Fruit fly (Drosophila melanogaster): Measurements from ENCODE around the gene nab.
A peak's percentile ranks its signal among the peaks of the same experiment; 100 is the strongest.

nab gene

dm6 chr3L:4108072-4108843 is 52.5 kb downstream of the nab start, which contains the start of gene Ack (continued):
- no peak for TF ChIP-seq Lim3 (GFP tag; IDR thresholded peaks at IDR 0.05)
- TF ChIP-seq MESR4 (GFP tag; optimal IDR thresholded peaks at IDR 0.05), result peak; percentile 57
- TF ChIP-seq CG9797 (GFP tag; optimal IDR thresholded peaks at IDR 0.05), result peak; percentile 42
- TF ChIP-seq Rx (GFP tag; IDR thresholded peaks at IDR 0.05), result no peak
- no peak for TF ChIP-seq toy (GFP tag; IDR thresholded peaks at IDR 0.05)
- no peak for TF ChIP-seq seq (GFP tag; IDR thresholded peaks at IDR 0.05)
- TF ChIP-seq ranshi (GFP tag; IDR thresholded peaks at IDR 0.05), result peak; percentile 28; the same call in 1 of the 2 replicates
- TF ChIP-seq Med (GFP tag), result peak; percentile 58
- no peak for TF ChIP-seq CG2889 (GFP tag; IDR thresholded peaks at IDR 0.05)
- no peak for TF ChIP-seq Hey (tag; optimal IDR thresholded peaks at IDR 0.05)
- no peak for TF ChIP-seq CG17612 (GFP tag; IDR thresholded peaks at IDR 0.05)
- TF ChIP-seq Dfd (GFP tag; optimal IDR thresholded peaks at IDR 0.05), result no peak
- no peak for TF ChIP-seq CG8388 (GFP tag; optimal IDR thresholded peaks at IDR 0.05)
- no peak for TF ChIP-seq CG10209 (GFP tag; optimal IDR thresholded peaks at IDR 0.05)
- TF ChIP-seq br (optimal IDR thresholded peaks at IDR 0.05), result no peak
- TF ChIP-seq Hr78 (GFP tag; optimal IDR thresholded peaks at IDR 0.05), result no peak
- no peak for TF ChIP-seq CG6254 (GFP tag; optimal IDR thresholded peaks at IDR 0.05)
- TF ChIP-seq bbx (GFP tag; IDR thresholded peaks at IDR 0.05; ENCODE audit: partially characterized antibody), result peak; percentile 87
- TF ChIP-seq CG3726 (GFP tag; IDR thresholded peaks at IDR 0.05), result no peak
- no peak for TF ChIP-seq sisA (GFP tag; IDR thresholded peaks at IDR 0.05)
- peak; percentile 58 for TF ChIP-seq D (optimal IDR thresholded peaks at IDR 0.05)
- TF ChIP-seq D (GFP tag; optimal IDR thresholded peaks at IDR 0.05), result no peak
- no peak for TF ChIP-seq Spps (tag; optimal IDR thresholded peaks at IDR 0.05)
- no peak for TF ChIP-seq unpg (GFP tag; optimal IDR thresholded peaks at IDR 0.05)
- no peak for TF ChIP-seq prd (optimal IDR thresholded peaks at IDR 0.05)
- no peak for TF ChIP-seq prd (GFP tag; IDR thresholded peaks at IDR 0.05)
- no peak for TF ChIP-seq CG9876 (GFP tag; optimal IDR thresholded peaks at IDR 0.05)
- TF ChIP-seq GATAe (GFP tag; conservative IDR thresholded peaks at IDR 0.05), result no peak
- TF ChIP-seq gcm2 (GFP tag; optimal IDR thresholded peaks at IDR 0.05), result no peak
- TF ChIP-seq CG42726 (GFP tag; IDR thresholded peaks at IDR 0.05; ENCODE audit: partially characterized antibody), result peak; percentile 59; the same call in 1 of the 2 replicates
- TF ChIP-seq hbn (GFP tag; IDR thresholded peaks at IDR 0.05; ENCODE audit: partially characterized antibody), result peak; percentile 86
- no peak for TF ChIP-seq chn (GFP tag; optimal IDR thresholded peaks at IDR 0.05)
- no peak for TF ChIP-seq ttk (GFP tag; IDR thresholded peaks at IDR 0.05)
- TF ChIP-seq dysf (GFP tag; IDR thresholded peaks at IDR 0.05), result no peak
- TF ChIP-seq CG10366 (GFP tag; IDR thresholded peaks at IDR 0.05), result no peak
- peak; percentile 64; the same call in 1 of the 3 replicates for TF ChIP-seq Doc3 (GFP tag; IDR thresholded peaks at IDR 0.05; ENCODE audit: partially characterized antibody)
- no peak for TF ChIP-seq CG10654 (GFP tag; optimal IDR thresholded peaks at IDR 0.05)
- no peak for TF ChIP-seq NK7.1 (GFP tag; optimal IDR thresholded peaks at IDR 0.05)
- TF ChIP-seq lab (GFP tag; optimal IDR thresholded peaks at IDR 0.05), result no peak
- peak; percentile 3 for TF ChIP-seq CG30020 (tag; optimal IDR thresholded peaks at IDR 0.05)
- no peak for TF ChIP-seq CG7271 (tag; optimal IDR thresholded peaks at IDR 0.05)
- TF ChIP-seq sug (tag; optimal IDR thresholded peaks at IDR 0.05), result peak; percentile 31
- TF ChIP-seq lola (GFP tag; optimal IDR thresholded peaks at IDR 0.05), result no peak
- TF ChIP-seq Mes4 (GFP tag; optimal IDR thresholded peaks at IDR 0.05), result no peak
- TF ChIP-seq ind (GFP tag; optimal IDR thresholded peaks at IDR 0.05), result no peak
- no peak for TF ChIP-seq pnt (GFP tag; optimal IDR thresholded peaks at IDR 0.05)
- TF ChIP-seq CG6854 (GFP tag; optimal IDR thresholded peaks at IDR 0.05), result no peak
- TF ChIP-seq Trl (optimal IDR thresholded peaks at IDR 0.05), result no peak
- no peak for TF ChIP-seq Trl (GFP tag; optimal IDR thresholded peaks at IDR 0.05)
- TF ChIP-seq sens (GFP tag), result peak; percentile 90
- TF ChIP-seq gt (GFP tag; IDR thresholded peaks at IDR 0.05), result no peak

Measured in whole organism, embryonic.